Worm (Caenorhabditis elegans) whole organism, L2 larva: ENCODE measurements around the gene Y43F8B.10.
A peak's percentile ranks its signal among the peaks of the same experiment; 100 is the strongest.

Experiments used
- F13H6.1 ChIP-seq: sonication (generic microtip); optimal IDR thresholded peaks from 2 replicates; lab custom pipeline; 2016; ENCODE audit warnings: missing genetic modification characterization, missing compliant biosample characterization
- ZK546.5 ChIP-seq: sonication (generic microtip); optimal IDR thresholded peaks from 2 replicates; lab custom pipeline; 2017; ENCODE audit warnings: missing biosample characterization, missing genetic modification characterization
- aly-2 ChIP-seq: fragments of 150-350 bp; optimal IDR thresholded peaks from 2 replicates; lab custom pipeline; 2014; ENCODE audit warnings: missing biosample characterization, missing genetic modification characterization
- blmp-1 ChIP-seq: sonication (generic microtip); optimal IDR thresholded peaks from 2 replicates; lab custom pipeline; 2017; ENCODE audit warnings: missing genetic modification characterization, mild to moderate bottlenecking, missing compliant biosample characterization, antibody characterized with exemption, moderate library complexity; ENCODE audit not compliant: insufficient read depth
- crh-2 ChIP-seq: sonication (generic microtip); optimal IDR thresholded peaks from 2 replicates; lab custom pipeline; 2017; ENCODE audit warnings: missing biosample characterization, missing genetic modification characterization
- fos-1 ChIP-seq: fragments of 150-350 bp; optimal IDR thresholded peaks from 2 replicates; lab custom pipeline; 2014; ENCODE audit warnings: missing biosample characterization, missing genetic modification characterization
- lin-39 ChIP-seq: fragments of 150-350 bp; optimal IDR thresholded peaks from 2 replicates; lab custom pipeline; 2014; ENCODE audit warnings: missing biosample characterization, missing genetic modification reagents, missing genetic modification characterization
- lsy-2 ChIP-seq, 2 experiments: fragments of 150-350 bp in 1 of 2; sonication (generic microtip) in 1 of 2; optimal IDR thresholded peaks; 2 replicates each; lab custom pipeline; 2014 to 2017; ENCODE audit warnings: missing biosample characterization in 2 of 2, missing genetic modification characterization in 2 of 2
- mab-5 ChIP-seq: fragments of 150-350 bp; optimal IDR thresholded peaks from 2 replicates; lab custom pipeline; 2014; ENCODE audit warnings: missing biosample characterization, missing genetic modification characterization
- mdl-1 ChIP-seq, 2 experiments: fragments of 150-350 bp in 1 of 2; sonication (generic microtip) in 1 of 2; optimal IDR thresholded peaks; 2 replicates each; lab custom pipeline; 2017; ENCODE audit warnings: missing biosample characterization in 2 of 2, missing genetic modification characterization in 2 of 2
- nhr-10 ChIP-seq: sonication (generic microtip); optimal IDR thresholded peaks from 2 replicates; lab custom pipeline; 2017; ENCODE audit warnings: missing biosample characterization, missing genetic modification characterization
- nhr-11 ChIP-seq: fragments of 150-350 bp; optimal IDR thresholded peaks from 2 replicates; lab custom pipeline; 2014; ENCODE audit warnings: missing biosample characterization, missing genetic modification characterization
- nhr-25 ChIP-seq: fragments of 150-350 bp; sonication (generic microtip); optimal IDR thresholded peaks from 3 replicates; lab custom pipeline; 2014; ENCODE audit warnings: missing biosample characterization, missing genetic modification characterization
- sma-9 ChIP-seq, 2 experiments: fragments of 150-350 bp in 1 of 2; sonication (generic microtip) in 1 of 2; optimal IDR thresholded peaks; 2 replicates each; lab custom pipeline; 2014 to 2016; ENCODE audit warnings: missing genetic modification characterization in 2 of 2, mild to moderate bottlenecking in 1 of 2, missing biosample characterization in 1 of 2, missing compliant biosample characterization in 1 of 2, missing genetic modification reagents in 1 of 2, moderate library complexity in 1 of 2
- unc-39 ChIP-seq: fragments of 150-350 bp; optimal IDR thresholded peaks from 2 replicates; lab custom pipeline; 2014; ENCODE audit warnings: missing biosample characterization, missing genetic modification characterization
- unc-55 ChIP-seq: fragments of 150-350 bp; sonication (generic microtip); optimal IDR thresholded peaks from 3 replicates; lab custom pipeline; 2014; ENCODE audit warnings: missing biosample characterization, missing genetic modification reagents, missing genetic modification characterization
- ztf-4 ChIP-seq: fragments of 150-350 bp; optimal IDR thresholded peaks from 2 replicates; lab custom pipeline; 2014; ENCODE audit warnings: missing biosample characterization, missing genetic modification characterization

Gene Y43F8B.10

DNA sequence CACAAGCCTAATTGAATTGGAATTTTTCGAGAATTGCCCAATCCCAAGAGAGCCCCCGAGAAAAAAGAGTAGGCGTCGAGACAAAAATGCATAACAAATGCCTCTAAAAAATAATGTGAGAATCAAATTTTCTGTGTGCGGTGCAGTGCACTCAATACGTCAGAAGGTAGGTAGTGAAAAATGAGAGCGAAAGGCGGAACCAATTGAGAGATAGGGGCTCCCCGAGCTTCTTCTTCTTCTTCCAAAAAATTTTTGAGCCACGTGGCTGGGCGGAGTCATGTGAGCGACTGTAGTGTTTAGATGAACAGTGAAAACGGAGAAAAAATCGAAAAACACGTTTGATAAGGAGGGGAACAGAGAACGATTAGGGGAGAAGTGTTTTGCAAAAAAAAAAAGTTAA, 50.3 kb downstream of the Y43F8B.10 start:
- TF ChIP-seq crh-2 (peak; percentile 82), nhr-10 (tag; lab: Kevin White, UChicago) (no peak), aly-2 (no peak), lsy-2 (tag; optimal IDR thresholded peaks at IDR 0.05; lab: Kevin White, UChicago) (peak in 1 of 2 experiments; percentile 34), F13H6.1 (tag; lab: Kevin White, UChicago) (peak; percentile 4), fos-1 (tag; lab: Kevin White, UChicago) (peak; percentile 6), nhr-11 (tag; lab: Kevin White, UChicago) (no peak), mdl-1 (tag; optimal IDR thresholded peaks at IDR 0.05; lab: Kevin White, UChicago) (peak in 1 of 2 experiments; percentile 33), ZK546.5 (no peak), sma-9 (GFP tag; optimal IDR thresholded peaks at IDR 0.05; lab: Kevin White, UChicago) (peak; percentile 66), sma-9 (tag; optimal IDR thresholded peaks at IDR 0.05; lab: Kevin White, UChicago) (no peak)

DNA sequence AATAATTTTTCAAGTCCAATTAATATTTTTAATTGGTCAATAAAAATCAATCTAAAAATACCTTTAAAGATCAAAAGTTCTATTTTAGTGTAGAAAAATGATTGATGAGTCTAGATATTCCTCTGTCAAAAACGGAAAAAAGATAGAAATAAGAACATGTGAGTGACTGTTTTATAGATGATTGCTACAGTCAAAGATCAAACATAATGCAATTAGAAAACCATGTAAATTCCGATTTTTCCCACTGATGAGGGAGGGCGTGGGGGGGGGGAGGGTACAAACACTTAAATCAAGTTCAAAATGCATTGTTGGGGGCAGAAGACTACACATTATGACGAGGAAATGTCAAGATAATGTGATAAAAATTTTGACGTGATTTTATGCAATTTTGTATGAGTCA, 51.9 kb downstream of the Y43F8B.10 start:
- TF ChIP-seq sma-9 (GFP tag; optimal IDR thresholded peaks at IDR 0.05; lab: Kevin White, UChicago) (peak; percentile 9), sma-9 (tag; optimal IDR thresholded peaks at IDR 0.05; lab: Kevin White, UChicago) (no peak), blmp-1 (tag; lab: Kevin White, UChicago) (peak; percentile 26), mab-5 (tag; lab: Kevin White, UChicago) (no peak), unc-39 (no peak), nhr-25 (tag; lab: Kevin White, UChicago) (peak; percentile 65), unc-55 (no peak), ztf-4 (tag; lab: Kevin White, UChicago) (no peak), lin-39 (tag; lab: Kevin White, UChicago) (no peak)
